Fruit fly (Drosophila melanogaster): ENCODE results near the gene beta-Spec.

The beta-Spec gene

dm6 chrX:17708843-17709242 is 51.7 kb downstream of the beta-Spec start:
- TF ChIP-seq Eip78C (GFP tag) (peak; percentile 2), Smox (GFP tag; optimal IDR thresholded peaks at IDR 0.05) (no peak), Eip75B (GFP tag; optimal IDR thresholded peaks at IDR 0.05) (no peak), CG6854 (GFP tag; optimal IDR thresholded peaks at IDR 0.05) (no peak)

DNA sequence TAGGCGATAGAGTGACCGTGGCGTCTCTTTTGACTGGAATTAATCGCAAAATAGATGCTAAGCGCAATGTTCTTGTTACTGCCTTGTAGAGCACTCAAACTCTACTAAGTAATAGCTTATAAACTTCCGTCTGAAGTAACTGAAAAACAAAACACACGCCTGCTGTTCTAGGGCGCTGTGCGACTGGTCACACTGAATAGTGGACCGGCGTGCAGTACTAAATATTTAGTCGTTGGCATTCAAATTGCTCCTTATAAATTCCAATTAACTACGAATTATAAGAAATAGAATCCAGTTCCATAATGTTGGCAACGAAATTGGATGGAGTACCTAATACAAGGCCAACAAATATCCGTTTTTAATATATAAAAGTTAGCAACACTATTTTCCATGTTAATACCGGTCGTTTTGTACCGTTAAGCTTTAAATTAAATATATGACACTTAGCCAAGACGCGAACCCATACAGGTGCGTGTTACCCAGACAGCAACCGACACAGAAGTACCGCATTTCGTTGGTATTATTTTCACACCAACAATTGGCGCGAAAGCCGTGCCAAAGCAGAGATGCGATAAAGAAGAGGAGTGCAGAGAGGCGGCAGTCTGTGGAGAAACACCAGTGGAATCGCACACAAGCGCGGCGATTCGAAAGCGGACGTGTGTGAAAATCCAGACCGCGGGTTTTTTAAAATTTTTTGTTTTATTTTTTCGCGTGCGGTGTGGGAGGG is 52.5 kb downstream of the beta-Spec start, which contains the start of the genes CG8173 and raskol:
Gene CG8173 (minus strand): TSS at position 108 of the 727 bp plus-strand sequence.
Gene raskol (plus strand): TSS at position 599 of the 727 bp plus-strand sequence.
- TF ChIP-seq CG8119 (GFP tag; IDR thresholded peaks at IDR 0.05) (no peak), ss (GFP tag; optimal IDR thresholded peaks at IDR 0.05) (peak; percentile 22 to 33), Blimp-1 (GFP tag; optimal IDR thresholded peaks at IDR 0.05) (no peak), dac (GFP tag; optimal IDR thresholded peaks at IDR 0.05) (no peak), Sox102F (GFP tag; optimal IDR thresholded peaks at IDR 0.05) (no peak), CG6163 (GFP tag; IDR thresholded peaks at IDR 0.05) (peak; percentile 71), CG15336 (GFP tag; IDR thresholded peaks at IDR 0.05) (no peak; the same call in 1 of the 2 replicates), eg (GFP tag; IDR thresholded peaks at IDR 0.05) (peak; percentile 61; the same call in 2 of the 3 replicates), Ets21C (GFP tag; optimal IDR thresholded peaks at IDR 0.05) (no peak), CG32006 (GFP tag; optimal IDR thresholded peaks at IDR 0.05) (no peak), CG11902 (GFP tag; optimal IDR thresholded peaks at IDR 0.05) (no peak), CG9139 (GFP tag; optimal IDR thresholded peaks at IDR 0.05) (peak; percentile 41), CG3032 (tag; optimal IDR thresholded peaks at IDR 0.05) (no peak), CG6854 (GFP tag; optimal IDR thresholded peaks at IDR 0.05) (no peak), Hr4 (GFP tag; optimal IDR thresholded peaks at IDR 0.05) (no peak), CG4318 (GFP tag; optimal IDR thresholded peaks at IDR 0.05) (no peak), CG10669 (GFP tag; optimal IDR thresholded peaks at IDR 0.05) (no peak), CG6792 (GFP tag; optimal IDR thresholded peaks at IDR 0.05) (peak; percentile 8), Sox14 (GFP tag; optimal IDR thresholded peaks at IDR 0.05) (peak; percentile 40), svp (GFP tag) (peak; percentile 92), spab (GFP tag; optimal IDR thresholded peaks at IDR 0.05) (no peak), CG6276 (GFP tag; optimal IDR thresholded peaks at IDR 0.05) (no peak), Smox (GFP tag; optimal IDR thresholded peaks at IDR 0.05) (peak; percentile 1), Eip78C (GFP tag) (peak; percentile 78), CG6808 (GFP tag; optimal IDR thresholded peaks at IDR 0.05) (peak; percentile 25), CG1621 (tag; optimal IDR thresholded peaks at IDR 0.05) (peak; percentile 49), CG3919 (GFP tag; optimal IDR thresholded peaks at IDR 0.05) (peak; percentile 2), topi (GFP tag; optimal IDR thresholded peaks at IDR 0.05) (peak; percentile 27), vri (GFP tag; optimal IDR thresholded peaks at IDR 0.05) (peak; percentile 1), net (GFP tag; optimal IDR thresholded peaks at IDR 0.05) (no peak), salr (GFP tag; optimal IDR thresholded peaks at IDR 0.05) (no peak)

- 0 out of 3 replicates have a peak, but pooled peaks have one; percentile 19 for TF ChIP-seq CG6163 (GFP tag; IDR thresholded peaks at IDR 0.05)
- peak; percentile 54 for TF ChIP-seq CG6854 (GFP tag; optimal IDR thresholded peaks at IDR 0.05)
- TF ChIP-seq Eip93F (GFP tag; optimal IDR thresholded peaks at IDR 0.05), result no peak
- TF ChIP-seq Met (GFP tag; optimal IDR thresholded peaks at IDR 0.05), result no peak
- TF ChIP-seq vri (GFP tag; optimal IDR thresholded peaks at IDR 0.05), result no peak
- peak; percentile 28 for TF ChIP-seq svp (GFP tag)
- TF ChIP-seq achi (GFP tag; optimal IDR thresholded peaks at IDR 0.05), result no peak
- TF ChIP-seq topi (GFP tag; optimal IDR thresholded peaks at IDR 0.05), result no peak
- TF ChIP-seq CG6792 (GFP tag; optimal IDR thresholded peaks at IDR 0.05), result no peak
- TF ChIP-seq CG15336 (GFP tag; IDR thresholded peaks at IDR 0.05), result no peak
- TF ChIP-seq CG7368 (GFP tag; optimal IDR thresholded peaks at IDR 0.05), result no peak
- no peak for TF ChIP-seq Hr39 (GFP tag; optimal IDR thresholded peaks at IDR 0.05)
- no peak for TF ChIP-seq lz (GFP tag; optimal IDR thresholded peaks at IDR 0.05)
- peak; percentile 5 for TF ChIP-seq fkh (GFP tag; optimal IDR thresholded peaks at IDR 0.05)
- no peak for TF ChIP-seq Sox15 (GFP tag; optimal IDR thresholded peaks at IDR 0.05)
- no peak for TF ChIP-seq CG6276 (GFP tag; optimal IDR thresholded peaks at IDR 0.05)
- TF ChIP-seq salr (GFP tag; optimal IDR thresholded peaks at IDR 0.05), result no peak
- 0 out of 3 replicates have a peak, but pooled peaks have one; percentile 25 for TF ChIP-seq CG8119 (GFP tag; IDR thresholded peaks at IDR 0.05)
- TF ChIP-seq Blimp-1 (GFP tag; optimal IDR thresholded peaks at IDR 0.05), result no peak
- no peak for TF ChIP-seq dac (GFP tag; optimal IDR thresholded peaks at IDR 0.05)
Measured at dm6 chrX:17710273-17711085, 53.3 kb downstream of the beta-Spec start.
